Fruit fly (Drosophila melanogaster): ENCODE results near the gene CG31296.

DNA sequence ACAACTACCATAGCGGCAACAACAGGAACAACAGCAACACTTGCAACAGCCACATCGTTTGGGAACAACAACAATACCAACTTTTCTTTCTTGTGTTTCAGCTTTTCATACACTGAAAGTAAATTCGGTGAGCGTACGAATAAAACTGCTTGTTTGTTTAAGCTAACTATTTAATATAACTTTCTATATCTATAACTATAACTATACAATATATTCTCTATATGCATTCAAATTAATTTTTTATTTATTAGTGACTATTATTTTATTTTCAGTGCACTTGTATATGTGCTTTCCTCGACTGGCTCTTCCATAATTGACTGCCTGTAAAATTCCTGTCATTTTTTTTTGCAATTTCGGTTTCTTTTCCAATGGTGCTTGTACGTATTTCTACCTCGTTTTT lies 35.7 kb upstream of the CG31296 start:
- TF ChIP-seq pad (GFP tag; optimal IDR thresholded peaks at IDR 0.05) (no peak), CG7101 (tag; optimal IDR thresholded peaks at IDR 0.05) (no peak), Crg-1 (GFP tag; optimal IDR thresholded peaks at IDR 0.05) (no peak)

Measured in whole organism, adult.